Worm (Caenorhabditis elegans) whole organism, late embryonic: ENCODE results near the gene D1044.6.

ENCODE experiments used
- fkh-10 ChIP-seq: fragments of 150-350 bp; optimal IDR thresholded peaks from 2 replicates; lab custom pipeline; 2014; ENCODE audit warnings: missing biosample characterization, missing genetic modification reagents, missing genetic modification characterization
- unc-86 ChIP-seq: sonication (generic microtip); optimal IDR thresholded peaks from 2 replicates; lab custom pipeline; 2016; ENCODE audit warnings: missing genetic modification characterization, missing compliant biosample characterization

- TF ChIP-seq unc-86 (tag; lab: Kevin White, UChicago), result no peak
- no peak for TF ChIP-seq fkh-10 (GFP tag; lab: Kevin White, UChicago)
These were observed 43.0 kb downstream of the D1044.6 start for ce11 chrIII:5499942-5500341.
